Fruit fly (Drosophila melanogaster) ovary, adult (tissue): ENCODE data around the gene Iris.

ENCODE experiments used
- CG17801 ChIP-seq: fragments of 200-800 bp; optimal IDR thresholded peaks from 2 replicates; lab custom pipeline; 2019; ENCODE audit warnings: missing biosample characterization, mild to moderate bottlenecking, missing genetic modification characterization, moderate library complexity; ENCODE audit not compliant: partially characterized antibody

The Iris gene

DNA sequence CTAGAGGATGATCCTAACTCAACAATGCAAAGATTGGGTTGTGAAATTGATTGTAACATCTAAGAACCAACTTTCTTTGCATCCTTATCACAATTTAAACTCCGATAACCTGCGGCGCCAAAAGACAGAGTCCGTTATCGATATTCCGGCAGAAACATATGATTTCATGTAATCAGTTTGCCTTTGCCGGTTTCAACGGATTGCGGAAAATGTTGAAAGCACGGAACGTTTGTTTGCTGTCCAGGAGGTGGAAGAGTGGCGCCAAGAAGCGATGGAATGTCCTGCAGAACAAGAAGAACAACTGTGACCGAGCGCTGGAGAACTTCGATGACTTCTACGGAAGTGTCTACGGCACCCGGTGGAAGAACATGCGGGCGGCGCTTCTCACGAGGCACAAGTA lies 13.8 kb upstream of the Iris start:
- no peak for TF ChIP-seq CG17801 (GFP tag; lab: Kevin White, UChicago)

DNA sequence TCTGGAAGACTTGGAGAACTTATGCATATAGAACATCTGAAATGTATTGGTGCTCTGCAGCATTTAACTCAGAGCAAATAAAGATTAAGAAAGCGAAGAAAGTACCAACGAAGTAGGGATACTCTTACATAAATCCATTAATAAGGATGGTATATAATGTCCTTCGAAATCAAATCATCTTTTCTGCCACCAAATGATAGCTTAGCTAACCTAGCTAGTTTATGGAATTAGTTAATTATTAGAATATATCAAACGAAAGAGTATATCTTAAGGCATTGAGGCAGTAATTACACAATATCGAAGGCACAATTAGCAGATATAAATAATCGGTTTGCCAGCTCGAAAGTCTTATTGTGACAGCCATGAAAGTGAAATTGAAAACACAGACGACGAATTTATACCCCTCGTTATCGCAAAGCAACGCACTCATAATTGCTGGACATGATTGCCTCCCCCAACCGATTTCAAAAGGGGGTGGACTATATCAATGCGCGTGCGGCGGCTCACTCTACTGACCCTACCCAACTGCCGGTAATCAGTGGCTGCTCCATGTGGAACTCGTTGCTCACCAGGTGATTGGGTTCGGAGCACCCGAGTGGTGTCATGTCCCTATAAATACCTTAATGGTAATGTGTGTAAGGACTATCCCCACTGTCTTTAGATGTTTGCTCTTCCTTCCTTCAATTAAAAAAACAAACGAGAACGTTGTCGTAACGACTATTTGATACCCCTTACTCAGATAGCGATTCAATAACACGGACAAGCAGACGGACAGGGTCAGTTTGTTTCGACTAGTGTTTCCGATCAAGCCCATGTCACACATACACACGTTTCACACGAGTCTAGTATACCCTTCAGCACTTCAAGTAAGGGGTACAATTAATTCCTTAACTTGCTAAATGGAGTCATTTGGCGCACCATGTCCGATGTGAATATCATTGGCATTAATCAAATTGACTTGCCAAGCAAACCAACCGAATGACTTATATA lies 10.8 kb upstream of the Iris start:
- TF ChIP-seq CG17801 (GFP tag; lab: Kevin White, UChicago), result no peak

DNA sequence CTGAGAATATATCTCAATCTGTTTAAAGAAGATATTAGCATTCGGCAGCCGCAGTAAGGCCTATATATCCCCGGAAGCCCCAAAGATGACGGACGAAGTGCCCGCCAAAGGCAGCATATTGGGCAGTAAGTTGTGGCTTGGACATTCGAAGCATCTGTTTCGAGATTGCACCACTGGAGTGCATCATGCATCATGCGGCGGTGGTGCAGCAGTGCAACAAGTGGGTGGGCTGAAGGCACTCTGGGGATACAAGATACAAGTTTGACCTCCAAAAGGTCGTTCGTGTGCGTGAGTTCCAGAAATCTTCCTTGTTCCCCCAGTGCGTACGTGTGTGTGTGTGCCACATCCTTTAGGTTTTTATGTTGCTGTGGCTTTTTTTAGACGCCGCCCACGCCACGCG lies 9.4 kb upstream of the Iris start:
- TF ChIP-seq CG17801 (GFP tag; lab: Kevin White, UChicago), result no peak

DNA sequence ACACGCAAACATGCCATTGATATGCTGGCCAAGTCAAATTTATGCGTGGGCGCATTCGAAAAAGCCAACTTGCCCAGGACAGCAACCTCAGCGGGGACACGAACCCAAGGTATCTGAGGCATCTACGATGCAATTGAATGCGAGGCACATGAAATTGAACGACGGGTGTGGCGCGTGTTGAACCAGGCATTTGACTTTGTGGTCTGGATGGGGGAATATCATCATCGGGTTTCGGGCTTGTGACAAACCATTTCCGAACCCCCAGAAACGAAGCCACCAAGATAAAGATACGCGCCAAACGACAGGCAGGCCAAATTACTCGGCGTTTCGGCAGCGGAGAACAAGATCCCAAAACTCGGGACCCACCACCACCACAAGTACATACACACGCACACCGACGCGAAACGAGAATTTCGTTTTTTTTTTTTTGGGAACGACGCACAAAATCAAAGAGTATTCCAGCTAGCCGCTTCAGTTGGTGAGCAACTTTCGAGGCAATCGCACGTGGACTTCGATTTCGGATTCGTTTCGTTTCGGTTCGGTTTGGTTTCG lies 8.9 kb upstream of the Iris start, which contains the start of gene MFS3:
TSS of gene MFS3 (plus strand) at position 472 of the 552 bp plus-strand sequence.
- no peak for TF ChIP-seq CG17801 (GFP tag; lab: Kevin White, UChicago)

DNA sequence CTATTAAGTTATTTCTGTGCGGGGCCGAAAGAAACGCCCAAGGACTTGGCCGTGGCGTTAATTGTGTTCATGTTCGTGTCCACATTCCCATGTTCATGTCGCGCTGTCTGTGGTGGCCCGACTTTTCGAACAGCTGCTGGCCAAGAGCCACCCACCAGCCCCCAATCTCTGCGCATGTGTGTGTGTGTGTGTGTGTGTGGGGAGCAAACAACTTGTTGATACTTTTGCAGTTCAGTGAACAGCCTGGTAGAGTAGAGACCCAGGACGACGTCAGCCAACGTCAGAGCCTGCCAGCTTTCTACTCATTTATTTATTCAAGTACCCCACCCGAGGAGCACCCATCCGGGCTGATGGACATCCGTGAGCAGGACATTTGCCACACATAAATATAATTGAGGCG lies 3.1 kb upstream of the Iris start:
- TF ChIP-seq CG17801 (GFP tag; lab: Kevin White, UChicago), result no peak

DNA sequence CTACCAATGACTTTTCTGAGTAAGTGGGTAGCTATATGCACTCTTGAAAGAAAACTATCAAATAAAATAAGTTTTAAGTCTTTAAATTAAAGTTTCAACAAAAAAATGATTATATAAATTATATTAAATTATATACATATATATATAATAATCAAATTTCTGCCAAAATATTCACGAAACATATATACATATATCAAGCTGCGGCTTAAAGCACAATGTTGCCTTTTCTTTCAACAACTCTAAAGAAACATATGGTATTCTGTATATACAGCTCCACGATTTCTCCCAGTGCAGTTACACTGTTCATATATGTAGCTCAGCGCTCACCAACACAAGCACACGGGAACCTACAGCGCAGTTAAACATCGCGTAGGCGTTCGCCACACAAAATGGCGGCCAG lies 1.6 kb upstream of the Iris start:
- no peak for TF ChIP-seq CG17801 (GFP tag; lab: Kevin White, UChicago)

DNA sequence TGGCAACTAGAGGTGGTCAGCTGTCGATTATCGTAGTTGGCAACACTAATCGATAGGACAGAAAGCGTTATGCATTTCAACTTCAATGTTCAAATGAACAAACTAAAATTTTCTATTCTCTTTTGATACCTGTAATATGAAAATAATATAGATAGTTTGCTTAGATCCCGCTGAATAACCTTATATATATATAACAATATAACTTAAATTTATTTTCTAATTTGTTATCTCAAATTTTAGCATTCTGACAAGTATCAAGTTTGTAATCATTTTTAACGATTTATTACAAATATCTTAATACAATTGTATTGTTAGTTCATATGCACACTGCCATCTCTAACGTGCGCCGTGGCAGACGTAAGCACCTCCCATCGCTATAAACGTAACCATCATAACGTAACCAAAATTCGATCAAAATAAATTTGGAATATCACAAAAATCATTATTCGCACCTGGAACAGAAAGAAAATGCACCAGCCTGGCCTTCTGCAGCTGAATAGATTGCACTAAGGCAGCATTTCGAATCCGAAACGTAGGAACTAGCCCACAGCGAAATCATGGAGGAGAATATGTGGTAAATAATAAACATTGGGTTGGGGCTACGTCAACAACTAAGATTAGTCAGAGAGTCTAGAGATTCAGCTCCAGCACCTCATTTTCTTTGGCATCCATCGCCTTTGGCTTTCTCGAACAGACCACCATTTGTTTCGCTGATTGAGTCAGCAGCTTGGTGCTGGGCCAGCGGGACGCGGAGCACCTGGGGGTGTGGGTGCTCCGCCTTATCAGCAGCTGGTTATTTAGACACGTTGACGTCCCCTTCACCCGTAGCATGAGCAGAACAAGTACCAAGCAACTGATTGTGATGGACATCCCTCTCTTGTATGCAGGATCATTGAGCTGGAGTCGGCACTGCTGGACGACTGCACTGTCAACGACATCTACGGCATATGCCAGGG lies 4.7 kb downstream of the Iris start, which contains the start of the genes Pino and TBC1D23:
TSS of gene Pino (minus strand) at position 22 of the 956 bp plus-strand sequence.
TSS of gene TBC1D23 (plus strand) at position 385 of the 956 bp plus-strand sequence.
- peak; percentile 67 for TF ChIP-seq CG17801 (GFP tag; lab: Kevin White, UChicago)

DNA sequence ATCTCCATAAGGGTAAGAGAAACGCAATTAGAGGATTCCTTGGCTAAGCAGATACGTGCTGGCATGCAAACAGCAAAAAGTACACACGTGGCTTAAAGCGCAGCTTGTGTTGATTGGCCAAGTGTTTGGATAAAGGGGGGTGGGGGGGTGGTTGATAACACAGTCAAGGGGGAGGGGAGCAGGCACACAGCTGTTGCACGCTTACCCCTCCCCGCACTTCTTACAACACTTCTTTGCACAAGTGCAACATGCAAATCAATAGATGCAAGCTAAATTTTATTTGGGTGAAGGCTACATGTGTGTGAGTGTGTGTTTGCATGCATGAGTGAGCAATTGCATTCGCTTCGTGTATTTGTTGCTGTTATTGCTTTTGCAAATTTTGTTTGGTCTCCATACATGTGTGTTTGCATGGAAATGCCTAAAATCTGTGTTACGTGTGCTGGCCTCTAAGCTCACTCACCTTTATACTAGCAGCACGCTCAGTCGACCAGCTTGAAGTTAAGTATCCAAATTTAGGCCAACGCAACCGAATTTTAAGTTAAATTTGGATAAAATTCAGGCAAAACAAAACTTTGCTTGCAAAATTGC lies 5.5 kb downstream of the Iris start:
- TF ChIP-seq CG17801 (GFP tag; lab: Kevin White, UChicago), result no peak

DNA sequence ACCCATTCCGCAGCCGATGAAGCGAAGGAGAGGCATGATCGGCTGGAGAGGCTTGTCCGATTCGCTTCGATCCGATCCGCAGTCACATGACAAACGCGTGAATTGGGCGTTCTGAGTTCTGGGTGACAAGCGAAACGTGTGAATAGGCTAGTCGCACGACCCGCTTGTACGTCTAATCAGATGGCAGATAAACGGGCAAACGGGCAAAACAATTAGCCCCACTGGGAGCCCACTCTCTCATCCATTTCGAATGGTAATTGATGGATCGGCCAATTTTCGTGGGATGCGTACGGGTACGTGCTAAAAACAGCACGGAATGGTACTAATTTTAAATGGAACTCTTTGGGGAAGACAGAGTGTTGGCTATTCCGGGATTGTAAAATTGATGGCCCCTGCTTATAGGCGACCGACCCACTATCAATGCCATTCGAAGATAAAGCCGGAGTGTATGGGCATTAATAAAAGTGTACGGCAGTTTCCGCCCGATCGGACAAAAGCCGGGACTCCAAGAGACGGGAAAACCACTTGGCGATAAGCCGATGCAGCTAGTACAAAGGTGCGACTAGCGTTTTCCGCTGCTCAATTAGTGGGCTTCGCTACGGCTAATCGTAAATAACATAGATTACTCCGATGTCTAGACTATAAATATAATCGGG lies 6.3 kb downstream of the Iris start:
- no peak for TF ChIP-seq CG17801 (GFP tag; lab: Kevin White, UChicago)

DNA sequence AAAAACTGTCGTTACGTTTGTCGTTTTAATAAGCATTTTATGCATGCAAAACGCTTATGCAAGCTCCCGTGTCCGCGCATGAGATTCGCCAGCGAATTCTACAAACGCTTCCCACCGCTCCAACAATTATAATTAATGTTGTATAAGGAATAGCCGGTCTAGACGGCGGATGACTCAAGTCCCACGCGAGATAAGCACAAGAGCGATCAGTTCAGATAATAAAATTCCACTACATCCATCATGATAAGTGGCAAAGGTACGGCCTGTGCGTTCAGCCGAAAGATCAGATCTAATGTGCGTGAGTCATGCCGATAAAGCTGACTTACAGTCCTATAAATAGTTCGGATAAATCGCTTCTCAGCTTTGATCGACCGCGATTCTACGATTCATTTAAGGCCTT lies 7.4 kb downstream of the Iris start:
- no peak for TF ChIP-seq CG17801 (GFP tag; lab: Kevin White, UChicago)

DNA sequence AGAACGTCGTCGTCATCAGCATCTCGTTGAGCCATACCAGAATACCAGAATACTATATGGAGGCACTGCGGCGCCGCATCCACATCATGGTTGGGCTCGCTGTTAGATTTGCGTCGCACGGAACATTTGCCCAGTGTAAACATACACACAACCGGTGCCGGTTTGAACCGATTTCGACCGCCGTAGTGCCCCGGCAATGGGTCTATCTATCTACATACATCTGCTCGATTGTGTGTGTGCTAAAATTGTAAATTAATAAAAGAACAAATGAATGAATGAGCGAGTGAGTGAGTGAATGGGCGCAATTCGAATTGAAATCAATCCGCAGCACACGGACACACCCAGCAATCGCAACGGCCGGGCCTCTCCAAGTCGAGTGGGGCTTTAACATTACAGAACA lies 8.5 kb downstream of the Iris start:
- TF ChIP-seq CG17801 (GFP tag; lab: Kevin White, UChicago), result no peak

DNA sequence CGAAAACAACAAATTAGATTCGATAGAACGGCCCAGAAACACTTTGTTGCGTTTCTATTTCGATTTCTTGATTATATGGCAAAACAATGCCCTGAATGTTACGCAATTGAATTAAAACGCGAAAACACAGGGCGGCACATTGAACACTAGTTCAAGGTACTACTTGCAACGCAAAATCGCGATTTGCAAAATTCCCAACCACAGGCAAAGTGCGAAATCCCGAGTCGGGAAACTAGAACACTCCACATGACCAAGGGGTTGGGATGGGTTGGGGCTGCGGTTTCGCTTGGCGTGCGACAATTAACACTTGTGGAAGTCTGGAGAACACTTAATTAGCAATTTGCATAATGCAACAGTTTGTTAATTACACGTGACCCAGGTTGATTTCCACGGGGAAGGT lies 9.6 kb downstream of the Iris start:
- no peak for TF ChIP-seq CG17801 (GFP tag; lab: Kevin White, UChicago)

DNA sequence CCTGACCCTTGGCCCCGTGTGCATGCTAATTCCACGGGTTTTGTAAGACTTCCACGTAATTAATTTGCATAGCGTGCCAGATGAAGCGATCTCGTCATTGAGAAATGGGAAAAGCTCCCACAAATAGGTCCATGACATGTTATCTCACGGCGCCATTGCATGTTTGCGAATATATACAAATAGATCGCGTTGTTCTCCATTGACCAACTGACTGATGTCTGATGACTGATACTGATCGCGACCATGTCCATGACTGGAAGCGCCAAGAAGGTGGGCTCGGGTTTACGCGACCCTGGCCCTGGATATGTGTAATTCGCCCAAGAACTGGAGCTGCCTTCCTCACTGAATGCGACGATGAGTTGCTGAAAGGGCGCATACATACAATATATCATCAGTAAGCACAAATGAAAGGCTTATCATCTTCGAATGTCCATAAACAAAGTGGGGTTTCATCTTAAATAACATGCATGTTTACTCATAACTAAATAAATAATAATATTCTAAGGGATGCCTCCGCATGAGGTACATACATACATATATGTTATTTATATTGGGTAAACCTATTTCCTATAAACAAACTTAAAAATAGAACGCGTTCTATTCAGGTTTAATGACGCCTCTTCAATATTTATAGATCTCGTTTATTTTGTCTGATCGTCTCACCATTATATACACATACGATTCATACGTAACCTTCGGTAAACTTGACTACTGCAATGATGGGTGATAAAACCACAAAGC lies 10.7 kb downstream of the Iris start:
- peak; percentile 35 for TF ChIP-seq CG17801 (GFP tag; lab: Kevin White, UChicago)
